Worm (Caenorhabditis elegans): ENCODE data around the gene C05C9.2.

The C05C9.2 gene

DNA sequence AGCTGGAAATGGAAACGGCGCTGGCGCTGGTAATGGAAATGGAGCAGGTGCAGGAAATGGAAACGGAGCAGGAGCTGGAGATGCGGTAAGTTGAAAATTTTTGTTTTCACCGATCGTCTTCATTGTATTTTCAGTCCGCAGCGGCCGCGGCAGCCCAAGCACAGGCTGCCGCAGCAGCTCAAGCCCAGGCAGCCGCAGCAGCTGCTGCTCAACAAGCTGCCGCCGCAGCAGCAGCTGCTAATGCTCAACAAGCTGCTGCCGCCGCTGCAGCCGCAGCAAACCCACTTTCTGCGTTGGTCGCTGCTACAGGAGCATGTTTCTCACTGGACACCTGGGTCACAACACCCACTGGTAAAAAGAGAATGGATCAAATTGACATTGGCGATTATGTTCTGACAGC, 38.4 kb upstream of the C05C9.2 start:
- TF ChIP-seq peb-1 (tag; optimal IDR thresholded peaks at IDR 0.05) (no peak), unc-62 (GFP tag; optimal IDR thresholded peaks at IDR 0.05) (no peak), ztf-4 (tag; optimal IDR thresholded peaks at IDR 0.05) (no peak), sem-4 (tag; optimal IDR thresholded peaks at IDR 0.05) (no peak), ztf-1 (GFP tag; conservative IDR thresholded peaks at IDR 0.05) (no peak), lin-11 (tag; optimal IDR thresholded peaks at IDR 0.05) (no peak), blmp-1 (tag; optimal IDR thresholded peaks at IDR 0.05; ENCODE audit: insufficient read depth) (no peak), elt-1 (tag; optimal IDR thresholded peaks at IDR 0.05) (no peak), zag-1 (tag; optimal IDR thresholded peaks at IDR 0.05) (no peak), R02D3.7 (tag; optimal IDR thresholded peaks at IDR 0.05) (no peak)

DNA sequence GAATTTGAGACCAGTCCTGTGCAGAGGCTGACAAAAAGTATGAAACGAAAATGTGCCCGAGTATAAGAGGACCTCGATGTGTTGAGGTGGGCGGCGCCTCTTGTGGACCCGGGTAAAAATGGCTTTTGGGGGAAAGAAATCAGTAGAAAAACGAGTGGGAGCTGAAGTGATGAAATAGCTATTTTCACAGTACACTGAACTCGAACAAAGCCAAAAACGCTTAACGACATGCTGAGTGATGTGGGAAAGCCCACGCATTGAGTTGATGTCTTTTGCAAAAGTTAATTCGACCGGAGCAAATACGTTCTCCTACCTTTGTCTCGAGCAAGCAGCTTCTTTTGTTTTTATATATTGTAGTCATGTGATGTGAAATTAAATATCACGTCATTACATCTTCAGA, 36.1 kb upstream of the C05C9.2 start, which contains the start of gene nlp-66:
Gene nlp-66 (minus strand): TSS at position 101 of the 400 bp plus-strand sequence.
- no peak for TF ChIP-seq mdl-1 (tag; optimal IDR thresholded peaks at IDR 0.05)
- no peak for TF ChIP-seq ztf-11 (tag; optimal IDR thresholded peaks at IDR 0.05)
- no peak for TF ChIP-seq ceh-16 (tag; optimal IDR thresholded peaks at IDR 0.05)
- TF ChIP-seq Y55F3AM.14 (GFP tag; optimal IDR thresholded peaks at IDR 0.05): no peak
- TF ChIP-seq peb-1 (tag; optimal IDR thresholded peaks at IDR 0.05): no peak
- TF ChIP-seq sem-4 (tag; optimal IDR thresholded peaks at IDR 0.05): no peak
- no peak for TF ChIP-seq blmp-1 (tag; optimal IDR thresholded peaks at IDR 0.05; ENCODE audit: insufficient read depth)
- no peak for TF ChIP-seq mbf-1 (tag; optimal IDR thresholded peaks at IDR 0.05)
- TF ChIP-seq fos-1 (tag; optimal IDR thresholded peaks at IDR 0.05): no peak

DNA sequence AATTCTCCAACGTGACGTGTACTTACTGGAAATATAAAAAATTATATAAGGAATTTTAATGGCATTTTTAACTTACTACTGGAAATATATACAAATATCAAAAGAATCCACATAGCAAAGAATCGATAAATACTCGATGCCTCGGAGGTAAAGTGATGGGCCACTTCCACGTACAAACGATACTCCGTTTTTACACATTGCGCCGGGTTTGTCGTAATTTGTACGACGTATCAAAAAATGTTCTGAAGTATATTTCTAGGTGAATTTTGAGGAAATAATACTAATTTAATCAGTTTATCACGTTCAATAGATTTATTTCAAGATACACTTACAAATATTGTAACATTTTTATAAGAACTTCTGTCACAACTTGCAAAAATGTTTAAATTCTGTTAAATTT, 32.1 kb upstream of the C05C9.2 start, which contains the start of gene R08B4.3:
Gene R08B4.3 (minus strand): TSS at position 198 of the 400 bp plus-strand sequence.
- TF ChIP-seq fos-1 (tag; optimal IDR thresholded peaks at IDR 0.05) (no peak), alr-1 (tag; optimal IDR thresholded peaks at IDR 0.05) (peak; percentile 40), lsy-2 (tag; optimal IDR thresholded peaks at IDR 0.05) (no peak), crh-2 (tag; optimal IDR thresholded peaks at IDR 0.05) (no peak)

DNA sequence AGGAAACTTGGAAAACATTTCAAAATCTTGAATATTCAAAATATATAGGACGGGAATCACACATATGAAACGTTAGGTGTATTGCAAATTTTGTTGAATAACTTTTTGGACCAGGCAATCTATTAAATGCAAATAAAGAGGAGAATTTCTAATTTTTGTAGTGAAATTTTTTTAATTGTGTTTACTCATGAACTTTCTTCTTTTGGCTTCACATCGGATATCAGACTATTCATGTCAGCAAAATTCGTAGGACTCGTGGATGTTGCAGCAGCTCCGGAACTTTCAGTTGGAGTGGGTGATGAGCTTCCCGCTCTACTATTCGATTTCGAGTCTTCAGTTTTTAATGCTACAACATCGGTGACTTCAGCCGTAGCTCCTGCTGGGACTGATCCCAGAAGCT, 30.5 kb upstream of the C05C9.2 start:
- TF ChIP-seq lin-13 (GFP tag; optimal IDR thresholded peaks at IDR 0.05) (no peak), Y55F3AM.14 (GFP tag; optimal IDR thresholded peaks at IDR 0.05) (no peak), ZK546.5 (tag; optimal IDR thresholded peaks at IDR 0.05) (no peak), skn-1 (tag; optimal IDR thresholded peaks at IDR 0.05) (no peak), ceh-16 (tag; optimal IDR thresholded peaks at IDR 0.05) (no peak), nhr-23 (tag; optimal IDR thresholded peaks at IDR 0.05) (no peak), nhr-25 (tag; optimal IDR thresholded peaks at IDR 0.05) (no peak)

DNA sequence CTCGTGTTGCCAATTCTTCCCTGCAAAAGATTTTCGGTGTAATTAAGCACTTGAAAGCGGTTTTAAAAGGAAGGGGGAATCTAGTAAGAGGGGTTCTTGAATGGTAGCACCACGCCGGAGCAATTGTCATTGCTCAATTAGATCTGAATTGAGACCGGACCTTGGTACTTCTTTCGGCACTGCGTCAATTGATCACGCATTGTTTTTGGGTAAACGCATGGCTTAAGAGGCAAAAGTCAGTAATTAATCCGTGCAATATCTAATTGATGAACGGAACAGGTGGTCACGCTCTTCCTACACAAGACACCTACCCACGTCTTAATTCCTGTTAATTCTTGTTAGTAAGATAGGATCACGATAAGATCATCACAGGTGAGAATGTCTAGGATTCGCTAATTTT, 28.9 kb upstream of the C05C9.2 start:
- TF ChIP-seq nhr-25 (tag; optimal IDR thresholded peaks at IDR 0.05): no peak
- no peak for TF ChIP-seq fos-1 (tag; optimal IDR thresholded peaks at IDR 0.05)
- TF ChIP-seq ama-1 (optimal IDR thresholded peaks at IDR 0.05): no peak
- no peak for TF ChIP-seq lin-13 (GFP tag; optimal IDR thresholded peaks at IDR 0.05)
- no peak for TF ChIP-seq blmp-1 (tag; optimal IDR thresholded peaks at IDR 0.05; ENCODE audit: insufficient read depth)
- TF ChIP-seq ceh-16 (tag; optimal IDR thresholded peaks at IDR 0.05): no peak
- TF ChIP-seq nhr-12 (tag; optimal IDR thresholded peaks at IDR 0.05): no peak
- TF ChIP-seq peb-1 (tag; optimal IDR thresholded peaks at IDR 0.05): no peak
- TF ChIP-seq aly-2 (tag; optimal IDR thresholded peaks at IDR 0.05): no peak
- no peak for TF ChIP-seq crh-2 (tag; optimal IDR thresholded peaks at IDR 0.05)
- TF ChIP-seq lin-11 (tag; optimal IDR thresholded peaks at IDR 0.05): no peak
- no peak for TF ChIP-seq ZK546.5 (tag; optimal IDR thresholded peaks at IDR 0.05)
- no peak for TF ChIP-seq lsy-2 (tag; optimal IDR thresholded peaks at IDR 0.05)

DNA sequence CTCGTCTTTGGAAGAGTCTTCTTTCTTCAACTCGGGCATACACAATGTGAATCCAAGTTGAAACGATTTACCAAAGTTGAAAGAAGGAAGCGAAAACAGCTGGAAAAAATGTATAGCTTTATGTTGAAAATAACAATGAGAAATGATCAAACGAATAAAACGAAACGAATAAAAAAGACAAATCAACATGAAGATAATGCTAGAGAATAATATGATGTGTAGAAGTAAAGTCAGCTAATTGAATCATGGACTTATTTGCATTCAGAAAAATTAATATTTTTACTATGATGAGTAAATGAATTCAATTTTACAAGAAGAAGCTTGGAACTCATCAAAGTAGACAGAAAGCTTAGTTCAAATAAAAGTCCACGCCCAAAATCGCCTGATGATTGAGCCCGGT, 27.3 kb upstream of the C05C9.2 start, which contains the start of gene alr-1:
Gene alr-1 (minus strand): TSS at position 101 of the 400 bp plus-strand sequence.
- TF ChIP-seq zag-1 (tag; optimal IDR thresholded peaks at IDR 0.05) (no peak), gmeb-1 (tag; optimal IDR thresholded peaks at IDR 0.05) (no peak)

DNA sequence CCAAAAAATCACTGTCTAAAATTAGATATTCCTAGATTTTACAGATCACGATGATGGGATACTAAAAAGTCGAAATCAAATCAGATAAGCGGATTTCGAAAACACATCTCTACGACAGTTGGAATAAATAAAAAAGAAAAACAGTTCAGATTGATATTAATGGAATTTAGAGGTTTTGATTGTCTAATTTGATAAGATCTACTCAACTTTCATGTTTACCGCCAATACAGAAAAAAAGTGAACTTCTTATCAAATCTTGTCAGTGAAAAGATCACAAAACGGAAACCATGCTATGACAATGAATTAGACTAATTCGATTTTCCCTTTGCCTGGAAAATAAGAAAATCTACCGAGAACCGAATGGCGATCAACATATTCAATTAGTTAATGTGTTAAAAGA, 26.6 kb upstream of the C05C9.2 start:
- TF ChIP-seq lin-13 (GFP tag; optimal IDR thresholded peaks at IDR 0.05) (no peak), elt-1 (tag; optimal IDR thresholded peaks at IDR 0.05) (no peak), ztf-11 (tag; optimal IDR thresholded peaks at IDR 0.05) (no peak), nhr-11 (tag; optimal IDR thresholded peaks at IDR 0.05) (no peak), nhr-237 (tag; optimal IDR thresholded peaks at IDR 0.05) (no peak), nhr-25 (tag; optimal IDR thresholded peaks at IDR 0.05) (no peak), sem-4 (tag; optimal IDR thresholded peaks at IDR 0.05) (no peak), ceh-16 (tag; optimal IDR thresholded peaks at IDR 0.05) (no peak), nhr-6 (tag; optimal IDR thresholded peaks at IDR 0.05) (no peak), lin-11 (tag; optimal IDR thresholded peaks at IDR 0.05) (no peak), sma-3 (GFP tag; optimal IDR thresholded peaks at IDR 0.05) (no peak)
